Worm (Caenorhabditis elegans): ENCODE results near the gene cki-1.
A peak's percentile ranks its signal among the peaks of the same experiment; 100 is the strongest.

cki-1 gene

ce11 chrII:7777320-7777978, 33.6 kb upstream of the cki-1 start, which contains the start of gene mthf-1 (continued):
- TF ChIP-seq F22D6.2 (tag; optimal IDR thresholded peaks at IDR 0.05) (no peak), madf-3 (GFP tag; IDR thresholded peaks at IDR 0.05) (no peak), efl-1 (GFP tag; optimal IDR thresholded peaks at IDR 0.05) (no peak), nhr-80 (tag; optimal IDR thresholded peaks at IDR 0.05) (peak; percentile 71), madf-6 (GFP tag; IDR thresholded peaks at IDR 0.05) (no peak), die-1 (tag; optimal IDR thresholded peaks at IDR 0.05) (no peak), somi-1 (GFP tag; optimal IDR thresholded peaks at IDR 0.05) (no peak), atf-7 (tag; optimal IDR thresholded peaks at IDR 0.05) (no peak), lin-54 (GFP tag; optimal IDR thresholded peaks at IDR 0.05) (no peak), Y95B8A.8 (GFP tag; IDR thresholded peaks at IDR 0.05) (no peak), Y67H2A.10 (GFP tag; conservative IDR thresholded peaks at IDR 0.05) (no peak), K12H6.12 (tag; optimal IDR thresholded peaks at IDR 0.05) (no peak), let-607 (tag; optimal IDR thresholded peaks at IDR 0.05) (peak in 1 of 2 experiments; percentile 13), attf-5 (GFP tag; optimal IDR thresholded peaks at IDR 0.05) (no peak), Y56A3A.18 (GFP tag; IDR thresholded peaks at IDR 0.05) (peak; percentile 26; the same call in 1 of the 2 replicates), ZK185.1 (tag; optimal IDR thresholded peaks at IDR 0.05; ENCODE audit: poor library complexity, severe bottlenecking) (no peak), fkh-3 (tag; optimal IDR thresholded peaks at IDR 0.05) (no peak), dpl-1 (GFP tag; optimal IDR thresholded peaks at IDR 0.05) (no peak), lin-35 (GFP tag; optimal IDR thresholded peaks at IDR 0.05) (peak in 1 of 3 experiments; percentile 41), ceh-58 (GFP tag; IDR thresholded peaks at IDR 0.05) (no peak), dox-1 (GFP tag; IDR thresholded peaks at IDR 0.05) (no peak; the same call in 1 of the 2 replicates), F49E8.2 (tag; optimal IDR thresholded peaks at IDR 0.05; ENCODE audit: insufficient read depth) (no peak), mes-4 (tag; optimal IDR thresholded peaks at IDR 0.05) (no peak)

ce11 chrII:7778273-7778672, 32.8 kb upstream of the cki-1 start:
- no peak for TF ChIP-seq snpc-1.3 (tag; optimal IDR thresholded peaks at IDR 0.05; ENCODE audit: insufficient read depth)
- 0 out of 2 replicates have a peak, but pooled peaks have one; percentile 51 for TF ChIP-seq Y56A3A.18 (GFP tag; IDR thresholded peaks at IDR 0.05)

- TF ChIP-seq hrde-1 (tag; optimal IDR thresholded peaks at IDR 0.05; ENCODE audit: borderline replicate concordance) (no peak), dpl-1 (GFP tag; optimal IDR thresholded peaks at IDR 0.05) (peak; percentile 72), efl-1 (GFP tag; optimal IDR thresholded peaks at IDR 0.05) (peak; percentile 88), ceh-91 (GFP tag; IDR thresholded peaks at IDR 0.05) (0 out of 2 replicates have a peak, but pooled peaks have one; percentile 30), dox-1 (GFP tag; IDR thresholded peaks at IDR 0.05) (peak; percentile 45; the same call in 1 of the 2 replicates), madf-8 (GFP tag; conservative IDR thresholded peaks at IDR 0.05) (0 out of 2 replicates have a peak, but pooled peaks have one; percentile 41), hmg-1.2 (GFP tag; IDR thresholded peaks at IDR 0.05) (peak; percentile 21; the same call in 1 of the 2 replicates), mcd-1 (GFP tag; IDR thresholded peaks at IDR 0.05) (peak; percentile 79), D2030.7 (GFP tag; IDR thresholded peaks at IDR 0.05) (0 out of 2 replicates have a peak, but pooled peaks have one; percentile 21), F33H1.4 (GFP tag; IDR thresholded peaks at IDR 0.05) (peak; percentile 31; the same call in 1 of the 2 replicates), lin-35 (GFP tag; optimal IDR thresholded peaks at IDR 0.05) (peak in 1 of 3 experiments; percentile 53), xnd-1 (tag; optimal IDR thresholded peaks at IDR 0.05) (peak; percentile 2), ztf-26 (tag; optimal IDR thresholded peaks at IDR 0.05) (no peak), lsl-1 (GFP tag; optimal IDR thresholded peaks at IDR 0.05) (peak; percentile 29), F49E8.2 (tag; optimal IDR thresholded peaks at IDR 0.05; ENCODE audit: insufficient read depth) (no peak), madf-6 (GFP tag; IDR thresholded peaks at IDR 0.05) (peak; percentile 46; the same call in 1 of the 2 replicates), sptf-2 (GFP tag; optimal IDR thresholded peaks at IDR 0.05) (no peak), ztf-18 (tag; optimal IDR thresholded peaks at IDR 0.05) (no peak), lin-54 (GFP tag; optimal IDR thresholded peaks at IDR 0.05) (peak; percentile 33), athp-1 (tag; optimal IDR thresholded peaks at IDR 0.05) (no peak), F23B12.7 (tag; optimal IDR thresholded peaks at IDR 0.05; ENCODE audit: insufficient read depth) (peak; percentile 36)
These were observed 29.9 kb upstream of the cki-1 start, which contains the start of the genes snpc-1.1 and spdl-1 for ce11 chrII:7781102-7781616. Gene snpc-1.1, minus strand, starts transcription at chrII:7781301. Gene spdl-1, plus strand, starts transcription at chrII:7781566.

All from whole organism, young adult.